Worm (Caenorhabditis elegans): ENCODE data around the gene ZK688.5.

DNA sequence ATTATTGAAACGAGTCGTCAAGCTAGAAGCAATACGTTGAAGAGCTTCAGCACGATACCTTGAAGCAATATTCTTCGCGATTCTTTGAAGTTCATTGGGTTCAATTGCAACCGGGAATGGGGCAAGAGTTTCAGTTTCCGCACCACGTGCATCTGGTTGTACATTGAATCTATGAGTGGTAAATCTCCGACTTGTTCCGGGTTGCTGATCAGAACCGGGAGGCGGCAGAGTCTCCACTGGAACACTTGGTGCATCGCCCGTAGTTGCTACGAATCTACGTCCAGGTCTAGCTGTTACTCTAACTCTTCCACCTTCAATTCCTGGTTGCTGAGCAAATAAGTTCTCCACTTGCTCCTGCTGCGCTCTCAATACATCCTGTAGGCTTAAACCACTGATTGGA, 2.4 kb downstream of the ZK688.5 start:
- TF ChIP-seq W03F9.2 (tag; optimal IDR thresholded peaks at IDR 0.05): no peak
- no peak for TF ChIP-seq dao-5 (tag; optimal IDR thresholded peaks at IDR 0.05)
- TF ChIP-seq him-1 (tag; optimal IDR thresholded peaks at IDR 0.05): no peak
